Fruit fly (Drosophila melanogaster) whole organism, embryonic: ENCODE measurements around the gene CG4467.

ENCODE experiments used
- Ada2b ChIP-seq: fragments of 200-800 bp; sonication (Bioruptor generic); IDR thresholded peaks from 2 replicates; pipeline ENCODE4 v1.3.6; 2022; ENCODE audit warnings: missing biosample characterization, missing genetic modification characterization
- Antp ChIP-seq: fragments of 200-800 bp; sonication (Bioruptor generic); optimal IDR thresholded peaks from 3 replicates; lab custom pipeline; 2016; ENCODE audit warnings: missing biosample characterization, missing genetic modification characterization
- Atf-2 ChIP-seq: fragments of 200-800 bp; sonication (Bioruptor generic); optimal IDR thresholded peaks from 2 replicates; lab custom pipeline; 2016; ENCODE audit warnings: missing biosample characterization, missing genetic modification characterization
- Atf3 ChIP-seq: fragments of 200-800 bp; sonication (Bioruptor generic); optimal IDR thresholded peaks from 3 replicates; lab custom pipeline; 2016; ENCODE audit warnings: missing biosample characterization, missing genetic modification characterization
- CG10147 ChIP-seq: fragments of 200-800 bp; sonication (Bioruptor generic); optimal IDR thresholded peaks from 2 replicates; lab custom pipeline; 2019; ENCODE audit warnings: missing biosample characterization, mild to moderate bottlenecking, missing genetic modification characterization, moderate library complexity
- CG10543 ChIP-seq: fragments of 200-800 bp; sonication (Bioruptor generic); optimal IDR thresholded peaks from 3 replicates; lab custom pipeline; 2017; ENCODE audit warnings: missing biosample characterization, mild to moderate bottlenecking, missing genetic modification characterization, moderate library complexity
- CG10979 ChIP-seq: fragments of 200-800 bp; sonication (Bioruptor generic); optimal IDR thresholded peaks from 2 replicates; lab custom pipeline; 2018; ENCODE audit warnings: missing biosample characterization, mild to moderate bottlenecking, missing genetic modification characterization, moderate library complexity
- CG11247 ChIP-seq: fragments of 200-800 bp; sonication (Bioruptor generic); IDR thresholded peaks from 2 replicates; pipeline ENCODE4 v1.3.6; 2022; ENCODE audit warnings: missing biosample characterization, missing genetic modification characterization
- CG12155 ChIP-seq: fragments of 200-800 bp; sonication (Bioruptor generic); optimal IDR thresholded peaks from 3 replicates; lab custom pipeline; 2016; ENCODE audit warnings: missing biosample characterization, missing genetic modification characterization
- CG12744 ChIP-seq: fragments of 200-800 bp; sonication (Bioruptor generic); optimal IDR thresholded peaks from 2 replicates; lab custom pipeline; 2016; ENCODE audit warnings: missing biosample characterization, missing genetic modification characterization
- CG16863 ChIP-seq: fragments of 200-800 bp; sonication (Bioruptor generic); optimal IDR thresholded peaks from 3 replicates; lab custom pipeline; 2016; ENCODE audit warnings: missing biosample characterization, missing genetic modification characterization
- CG17359 ChIP-seq: fragments of 200-800 bp; sonication (Bioruptor generic); optimal IDR thresholded peaks from 3 replicates; lab custom pipeline; 2018; ENCODE audit warnings: missing biosample characterization, mild to moderate bottlenecking, missing genetic modification characterization, moderate library complexity
- CG18599 ChIP-seq: fragments of 200-800 bp; sonication (Bioruptor generic); optimal IDR thresholded peaks from 3 replicates; lab custom pipeline; 2017; ENCODE audit warnings: missing biosample characterization, missing genetic modification characterization, mild to moderate bottlenecking, moderate library complexity, missing genetic modification reagents
- CG31388 ChIP-seq: fragments of 200-800 bp; sonication (Bioruptor generic); optimal IDR thresholded peaks from 2 replicates; lab custom pipeline; 2016; ENCODE audit warnings: missing biosample characterization, missing genetic modification characterization
- CG32767 ChIP-seq: fragments of 200-800 bp; sonication (Bioruptor generic); IDR thresholded peaks from 2 replicates; pipeline ENCODE4 v1.3.6; 2022; ENCODE audit warnings: missing biosample characterization, missing genetic modification characterization
- CG4854 ChIP-seq: fragments of 200-800 bp; sonication (Bioruptor generic); optimal IDR thresholded peaks from 2 replicates; lab custom pipeline; 2016; ENCODE audit warnings: missing biosample characterization, missing genetic modification characterization, inconsistent platforms
- CG7987 ChIP-seq: fragments of 200-800 bp; sonication (Bioruptor generic); optimal IDR thresholded peaks from 2 replicates; lab custom pipeline; 2018; ENCODE audit warnings: missing biosample characterization, mild to moderate bottlenecking, missing genetic modification characterization, moderate library complexity
- Dp ChIP-seq: fragments of 200-800 bp; sonication (Bioruptor generic); optimal IDR thresholded peaks from 2 replicates; lab custom pipeline; 2018; ENCODE audit warnings: missing biosample characterization, mild to moderate bottlenecking, missing genetic modification characterization, moderate library complexity
- Eip74EF ChIP-seq, 2 experiments: fragments of 200-800 bp in 1 of 2; fragments of >200 bp in 1 of 2; sonication (Bioruptor generic) in 1 of 2; optimal IDR thresholded peaks; 2 replicates each; lab custom pipeline; 2017 to 2019; ENCODE audit warnings: missing biosample characterization in 2 of 2, missing genetic modification characterization in 2 of 2, mild to moderate bottlenecking in 1 of 2, moderate library complexity in 1 of 2
- Med ChIP-seq: fragments of 200-800 bp; sonication (Bioruptor generic); peaks from one replicate; lab custom pipeline; 2016; ENCODE audit warnings: missing biosample characterization, missing genetic modification characterization, mild to moderate bottlenecking, inconsistent platforms, moderate library complexity
- Meics ChIP-seq: fragments of 200-800 bp; sonication (Bioruptor generic); optimal IDR thresholded peaks from 2 replicates; lab custom pipeline; 2017; ENCODE audit warnings: missing biosample characterization, mild to moderate bottlenecking, missing genetic modification characterization
- Neu2 ChIP-seq: fragments of 200-800 bp; sonication (Bioruptor generic); optimal IDR thresholded peaks from 3 replicates; lab custom pipeline; 2016; ENCODE audit warnings: missing biosample characterization, missing genetic modification characterization, borderline replicate concordance
- Nf-YB ChIP-seq: fragments of 200-800 bp; sonication (Bioruptor generic); optimal IDR thresholded peaks from 3 replicates; lab custom pipeline; 2019; ENCODE audit warnings: missing biosample characterization, mild to moderate bottlenecking, missing genetic modification characterization, moderate library complexity
- Nf-YC ChIP-seq: fragments of 200-800 bp; optimal IDR thresholded peaks from 3 replicates; lab custom pipeline; 2019; ENCODE audit warnings: missing biosample characterization, mild to moderate bottlenecking, missing genetic modification characterization, moderate library complexity
- Pdp1 ChIP-seq, 2 experiments: fragments of 200-800 bp; sonication (Bioruptor generic); optimal IDR thresholded peaks; 3 replicates each; lab custom pipeline; 2016; ENCODE audit warnings: missing biosample characterization in 2 of 2, missing genetic modification characterization in 2 of 2, mild to moderate bottlenecking in 1 of 2, moderate library complexity in 1 of 2
- Sox100B ChIP-seq: fragments of 200-800 bp; sonication (Bioruptor generic); optimal IDR thresholded peaks from 3 replicates; lab custom pipeline; 2018; ENCODE audit warnings: missing biosample characterization, mild to moderate bottlenecking, missing genetic modification characterization
- Trl ChIP-seq, 3 experiments: fragments of >200 bp in 2 of 3; fragments of 200-800 bp in 1 of 3; sonication (Bioruptor generic) in 1 of 3; optimal IDR thresholded peaks; 2 replicates in 1 of 3; 3 replicates in 2 of 3; lab custom pipeline; 2016 to 2017; ENCODE audit warnings: missing biosample characterization in 1 of 3, missing genetic modification characterization in 1 of 3
- amos ChIP-seq: fragments of 200-800 bp; sonication (Bioruptor generic); IDR thresholded peaks from 2 replicates; pipeline ENCODE4 v1.3.6; 2022; ENCODE audit warnings: missing biosample characterization, missing genetic modification characterization; ENCODE audit not compliant: partially characterized antibody
- bab2 ChIP-seq: fragments of 200-800 bp; sonication (Bioruptor generic); optimal IDR thresholded peaks from 2 replicates; lab custom pipeline; 2016; ENCODE audit warnings: missing biosample characterization, missing genetic modification characterization
- btn ChIP-seq: fragments of 200-800 bp; sonication (Bioruptor generic); optimal IDR thresholded peaks from 2 replicates; lab custom pipeline; 2016; ENCODE audit warnings: missing biosample characterization, missing genetic modification characterization
- chinmo ChIP-seq: fragments of 200-800 bp; sonication (Bioruptor generic); IDR thresholded peaks from 4 replicates; pipeline ENCODE4 v1.3.6; 2022; ENCODE audit warnings: missing biosample characterization, missing genetic modification characterization; ENCODE audit not compliant: partially characterized antibody
- chm ChIP-seq: fragments of 200-800 bp; sonication (Bioruptor generic); IDR thresholded peaks from 2 replicates; pipeline ENCODE4 v1.3.6; 2022; ENCODE audit warnings: missing biosample characterization, missing genetic modification characterization
- cwo ChIP-seq: fragments of 200-800 bp; sonication (Bioruptor generic); optimal IDR thresholded peaks from 3 replicates; lab custom pipeline; 2017; ENCODE audit warnings: missing biosample characterization, missing genetic modification characterization, mild to moderate bottlenecking, moderate library complexity, missing genetic modification reagents
- gcm2 ChIP-seq: fragments of 200-800 bp; sonication (Bioruptor generic); optimal IDR thresholded peaks from 2 replicates; lab custom pipeline; 2016; ENCODE audit warnings: missing biosample characterization, missing genetic modification characterization
- lmd ChIP-seq: fragments of 200-800 bp; sonication (Bioruptor generic); IDR thresholded peaks from 2 replicates; pipeline ENCODE4 v1.3.6; 2022; ENCODE audit warnings: missing biosample characterization, missing genetic modification characterization
- mirr ChIP-seq: fragments of 200-800 bp; sonication (Bioruptor generic); optimal IDR thresholded peaks from 3 replicates; lab custom pipeline; 2018; ENCODE audit warnings: missing biosample characterization, mild to moderate bottlenecking, missing genetic modification characterization
- nmo ChIP-seq: fragments of 200-800 bp; sonication (Bioruptor generic); optimal IDR thresholded peaks from 2 replicates; lab custom pipeline; 2018; ENCODE audit warnings: missing biosample characterization, mild to moderate bottlenecking, missing genetic modification characterization, moderate library complexity
- nom ChIP-seq: fragments of 200-800 bp; sonication (Bioruptor generic); optimal IDR thresholded peaks from 2 replicates; lab custom pipeline; 2017; ENCODE audit warnings: missing biosample characterization, missing genetic modification characterization, mild to moderate bottlenecking, moderate library complexity, missing genetic modification reagents
- phol ChIP-seq: fragments of 200-800 bp; sonication (Bioruptor generic); optimal IDR thresholded peaks from 3 replicates; lab custom pipeline; 2018; ENCODE audit warnings: missing biosample characterization, mild to moderate bottlenecking, missing genetic modification characterization, moderate library complexity
- pros ChIP-seq: fragments of 200-800 bp; sonication (Bioruptor generic); optimal IDR thresholded peaks from 3 replicates; lab custom pipeline; 2019; ENCODE audit warnings: missing biosample characterization, mild to moderate bottlenecking, missing genetic modification characterization, moderate library complexity
- sob ChIP-seq: fragments of 200-800 bp; sonication (Bioruptor generic); IDR thresholded peaks from 2 replicates; pipeline ENCODE4 v1.3.6; 2022; ENCODE audit warnings: missing biosample characterization, missing genetic modification characterization
- sqz ChIP-seq: fragments of 200-800 bp; sonication (Bioruptor generic); optimal IDR thresholded peaks from 3 replicates; lab custom pipeline; 2018; ENCODE audit warnings: missing biosample characterization, mild to moderate bottlenecking, missing genetic modification characterization
- sr ChIP-seq: fragments of 200-800 bp; sonication (Bioruptor generic); IDR thresholded peaks from 3 replicates; pipeline ENCODE4 v1.3.6; 2022; ENCODE audit warnings: missing biosample characterization, missing genetic modification characterization
- stc ChIP-seq: fragments of 200-800 bp; sonication (Bioruptor generic); IDR thresholded peaks from 2 replicates; pipeline ENCODE4 v1.3.6; 2022; ENCODE audit warnings: missing biosample characterization, missing genetic modification characterization
- unc-4 ChIP-seq: fragments of 200-800 bp; sonication (Bioruptor generic); IDR thresholded peaks from 2 replicates; pipeline ENCODE4 v1.3.6; 2022; ENCODE audit warnings: missing biosample characterization, missing genetic modification characterization; ENCODE audit not compliant: partially characterized antibody
- zfh2 ChIP-seq: fragments of 200-800 bp; sonication (Bioruptor generic); optimal IDR thresholded peaks from 2 replicates; lab custom pipeline; 2016; ENCODE audit warnings: missing biosample characterization, missing genetic modification characterization

CG4467 gene

dm6 chr3R:23210243-23211215 is 38.2 kb downstream of the CG4467 start (continued):
- TF ChIP-seq Nf-YC (tag; lab: Kevin White, UChicago) (peak; percentile 85), Pdp1 (GFP tag; optimal IDR thresholded peaks at IDR 0.05; lab: Kevin White, UChicago) (peak in 1 of 2 experiments; percentile 90), Antp (GFP tag; lab: Kevin White, UChicago) (peak; percentile 8), amos (no peak), Trl (optimal IDR thresholded peaks at IDR 0.05; lab: Kevin White, UChicago) (peak; percentile 21 to 60), Trl (GFP tag; optimal IDR thresholded peaks at IDR 0.05; lab: Kevin White, UChicago) (no peak), Neu2 (GFP tag; lab: Kevin White, UChicago) (no peak), CG17359 (tag; lab: Kevin White, UChicago) (peak; percentile 14), unc-4 (GFP tag; lab: Robert Waterston, UW) (no peak), CG31388 (GFP tag; lab: Kevin White, UChicago) (no peak), CG10979 (tag; lab: Kevin White, UChicago) (no peak), Atf-2 (no peak), btn (GFP tag; lab: Kevin White, UChicago) (no peak), sqz (GFP tag; lab: Kevin White, UChicago) (no peak), CG16863 (GFP tag; lab: Kevin White, UChicago) (no peak), nom (peak; percentile 60), chinmo (0 out of 4 replicates have a peak, but pooled peaks have one; percentile 10), CG11247 (GFP tag; lab: Robert Waterston, UW) (no peak), Nf-YB (GFP tag; lab: Kevin White, UChicago) (peak; percentile 59), CG18599 (GFP tag; lab: Kevin White, UChicago) (peak; percentile 35), zfh2 (peak; percentile 9), CG4854 (no peak), sr (GFP tag; lab: Robert Waterston, UW) (no peak), phol (tag; lab: Kevin White, UChicago) (peak; percentile 7), CG10543 (GFP tag; lab: Kevin White, UChicago) (peak; percentile 88), Dp (GFP tag; lab: Kevin White, UChicago) (no peak), CG32767 (no peak), gcm2 (GFP tag; lab: Kevin White, UChicago) (no peak), Ada2b (GFP tag; lab: Robert Waterston, UW) (peak; percentile 30; the same call in 1 of the 2 replicates), chm (GFP tag; lab: Robert Waterston, UW) (0 out of 2 replicates have a peak, but pooled peaks have one; percentile 49), cwo (GFP tag; lab: Kevin White, UChicago) (peak; percentile 27), CG12744 (GFP tag; lab: Kevin White, UChicago) (no peak), Sox100B (GFP tag; lab: Kevin White, UChicago) (peak; percentile 8), CG12155 (GFP tag; lab: Kevin White, UChicago) (peak; percentile 6), CG10147 (GFP tag; lab: Kevin White, UChicago) (no peak), bab2 (GFP tag; lab: Kevin White, UChicago) (no peak), nmo (GFP tag; lab: Kevin White, UChicago) (peak; percentile 10), sob (GFP tag; lab: Robert Waterston, UW) (peak; percentile 49), lmd (GFP tag; lab: Robert Waterston, UW) (peak; percentile 43; the same call in 1 of the 2 replicates), pros (GFP tag; lab: Kevin White, UChicago) (peak; percentile 4), stc (0 out of 2 replicates have a peak, but pooled peaks have one; percentile 17), Eip74EF (GFP tag; optimal IDR thresholded peaks at IDR 0.05; lab: Kevin White, UChicago) (no peak), CG7987 (GFP tag; lab: Kevin White, UChicago) (peak; percentile 95), Meics (peak; percentile 36), Med (GFP tag; lab: Kevin White, UChicago) (peak; percentile 84), mirr (GFP tag; lab: Kevin White, UChicago) (peak; percentile 62), Atf3 (no peak)
